Worm (Caenorhabditis elegans) whole organism, mixed stage, embryonic: ENCODE data around the gene pgl-2.

Source experiments
- M03D4.4 ChIP-seq: sonication (generic microtip); optimal IDR thresholded peaks from 2 replicates; lab custom pipeline; 2017; ENCODE audit warnings: mild to moderate bottlenecking, missing genetic modification characterization, missing compliant biosample characterization
- bed-3 ChIP-seq: fragments of 200-800 bp; sonication (Bioruptor generic); optimal IDR thresholded peaks from 3 replicates; lab custom pipeline; 2018; ENCODE audit warnings: mild to moderate bottlenecking, missing genetic modification characterization, moderate library complexity, missing compliant biosample characterization
- blmp-1 ChIP-seq: fragments of 150-350 bp; optimal IDR thresholded peaks from 2 replicates; lab custom pipeline; 2014; ENCODE audit warnings: missing biosample characterization, missing genetic modification characterization
- ceh-39 ChIP-seq: fragments of 150-350 bp; optimal IDR thresholded peaks from 2 replicates; lab custom pipeline; 2014; ENCODE audit warnings: missing biosample characterization, missing genetic modification characterization
- ceh-43 ChIP-seq: fragments of 200-800 bp; sonication (Bioruptor generic); optimal IDR thresholded peaks from 2 replicates; lab custom pipeline; 2018; ENCODE audit warnings: mild to moderate bottlenecking, missing genetic modification characterization, moderate library complexity, missing compliant biosample characterization
- ceh-83 ChIP-seq: fragments of 200-800 bp; sonication (Bioruptor generic); optimal IDR thresholded peaks from 2 replicates; lab custom pipeline; 2018; ENCODE audit warnings: mild to moderate bottlenecking, missing genetic modification characterization, missing compliant biosample characterization
- cnd-1 ChIP-seq: fragments of 200-800 bp; sonication (Bioruptor generic); optimal IDR thresholded peaks from 2 replicates; lab custom pipeline; 2018; ENCODE audit warnings: mild to moderate bottlenecking, missing genetic modification characterization, missing compliant biosample characterization
- drap-1 ChIP-seq: fragments of 200-800 bp; sonication (Bioruptor generic); optimal IDR thresholded peaks from 3 replicates; lab custom pipeline; 2018; ENCODE audit warnings: mild to moderate bottlenecking, missing genetic modification characterization, missing compliant biosample characterization
- elt-1 ChIP-seq: sonication (generic microtip); optimal IDR thresholded peaks from 2 replicates; lab custom pipeline; 2017; ENCODE audit warnings: missing genetic modification characterization, mild to moderate bottlenecking, missing compliant biosample characterization, antibody characterized with exemption, moderate library complexity, borderline replicate concordance; ENCODE audit not compliant: insufficient read depth
- elt-3 ChIP-seq: fragments of 150-350 bp; optimal IDR thresholded peaks from 2 replicates; lab custom pipeline; 2014; ENCODE audit warnings: missing biosample characterization, missing genetic modification characterization
- flh-1 ChIP-seq: fragments of 200-800 bp; sonication (Bioruptor generic); optimal IDR thresholded peaks from 2 replicates; lab custom pipeline; 2018; ENCODE audit warnings: mild to moderate bottlenecking, missing genetic modification characterization, moderate library complexity, missing compliant biosample characterization
- ham-2 ChIP-seq: fragments of 200-800 bp; sonication (Bioruptor generic); optimal IDR thresholded peaks from 2 replicates; lab custom pipeline; 2018; ENCODE audit warnings: mild to moderate bottlenecking, missing genetic modification characterization, missing compliant biosample characterization
- hlh-1 ChIP-seq: fragments of 150-350 bp; optimal IDR thresholded peaks from 2 replicates; lab custom pipeline; 2014; ENCODE audit warnings: missing biosample characterization, missing genetic modification reagents, missing genetic modification characterization
- lin-13 ChIP-seq: fragments of 150-350 bp; optimal IDR thresholded peaks from 2 replicates; lab custom pipeline; 2014; ENCODE audit warnings: missing biosample characterization, missing genetic modification characterization
- lsy-2 ChIP-seq: fragments of 150-350 bp; optimal IDR thresholded peaks from 2 replicates; lab custom pipeline; 2014; ENCODE audit warnings: missing biosample characterization, missing genetic modification characterization
- mab-5 ChIP-seq: fragments of 150-350 bp; optimal IDR thresholded peaks from 2 replicates; lab custom pipeline; 2014; ENCODE audit warnings: missing biosample characterization, missing genetic modification characterization
- mep-1 ChIP-seq: fragments of 150-350 bp; optimal IDR thresholded peaks from 2 replicates; lab custom pipeline; 2017; ENCODE audit warnings: missing biosample characterization, missing genetic modification reagents, missing genetic modification characterization, inconsistent platforms
- mls-2 ChIP-seq: sonication (generic microtip); optimal IDR thresholded peaks from 2 replicates; lab custom pipeline; 2016; ENCODE audit warnings: mild to moderate bottlenecking, missing genetic modification characterization, moderate library complexity, missing compliant biosample characterization
- nhr-12 ChIP-seq: fragments of 150-350 bp; optimal IDR thresholded peaks from 2 replicates; lab custom pipeline; 2014; ENCODE audit warnings: missing biosample characterization, missing genetic modification characterization
- nhr-2 ChIP-seq: fragments of 150-350 bp; optimal IDR thresholded peaks from 2 replicates; lab custom pipeline; 2014; ENCODE audit warnings: missing biosample characterization, missing genetic modification characterization
- nhr-237 ChIP-seq: fragments of 150-350 bp; optimal IDR thresholded peaks from 2 replicates; lab custom pipeline; 2014; ENCODE audit warnings: missing biosample characterization, missing genetic modification characterization
- nhr-28 ChIP-seq: fragments of 150-350 bp; optimal IDR thresholded peaks from 2 replicates; lab custom pipeline; 2014; ENCODE audit warnings: missing biosample characterization, missing genetic modification characterization
- nhr-76 ChIP-seq: sonication (generic microtip); optimal IDR thresholded peaks from 2 replicates; lab custom pipeline; 2017; ENCODE audit warnings: missing biosample characterization, missing genetic modification characterization
- pha-4 ChIP-seq: fragments of 150-350 bp; optimal IDR thresholded peaks from 2 replicates; lab custom pipeline; 2018; ENCODE audit warnings: missing biosample characterization, missing genetic modification reagents, missing genetic modification characterization
- sem-2 ChIP-seq: fragments of 200-800 bp; sonication (Bioruptor generic); optimal IDR thresholded peaks from 2 replicates; lab custom pipeline; 2018; ENCODE audit warnings: mild to moderate bottlenecking, missing genetic modification characterization, missing compliant biosample characterization
- snpc-4 ChIP-seq: fragments of 150-350 bp; optimal IDR thresholded peaks from 2 replicates; lab custom pipeline; 2014; ENCODE audit warnings: missing biosample characterization, missing genetic modification characterization
- sptf-1 ChIP-seq: sonication (generic microtip); optimal IDR thresholded peaks from 2 replicates; lab custom pipeline; 2017; ENCODE audit warnings: mild to moderate bottlenecking, missing genetic modification characterization, moderate library complexity, missing compliant biosample characterization
- tbx-8 ChIP-seq: fragments of 200-800 bp; sonication (Bioruptor generic); optimal IDR thresholded peaks from 2 replicates; lab custom pipeline; 2018; ENCODE audit warnings: mild to moderate bottlenecking, missing genetic modification characterization, moderate library complexity, missing compliant biosample characterization
- unc-120 ChIP-seq: sonication (generic microtip); optimal IDR thresholded peaks from 2 replicates; lab custom pipeline; 2017; ENCODE audit warnings: missing genetic modification characterization, missing compliant biosample characterization; ENCODE audit not compliant: poor library complexity, severe bottlenecking
- unc-39 ChIP-seq: fragments of 150-350 bp; optimal IDR thresholded peaks from 2 replicates; lab custom pipeline; 2014; ENCODE audit warnings: missing biosample characterization, missing genetic modification characterization
- unc-62 ChIP-seq: fragments of 150-350 bp; optimal IDR thresholded peaks from 2 replicates; lab custom pipeline; 2014; ENCODE audit warnings: missing biosample characterization, missing genetic modification reagents, missing genetic modification characterization
- zip-8 ChIP-seq: fragments of 150-350 bp; optimal IDR thresholded peaks from 2 replicates; lab custom pipeline; 2014; ENCODE audit warnings: missing biosample characterization, missing genetic modification characterization
- ztf-11 ChIP-seq: fragments of 150-350 bp; optimal IDR thresholded peaks from 2 replicates; lab custom pipeline; 2014; ENCODE audit warnings: missing biosample characterization, missing genetic modification characterization

The pgl-2 gene

DNA sequence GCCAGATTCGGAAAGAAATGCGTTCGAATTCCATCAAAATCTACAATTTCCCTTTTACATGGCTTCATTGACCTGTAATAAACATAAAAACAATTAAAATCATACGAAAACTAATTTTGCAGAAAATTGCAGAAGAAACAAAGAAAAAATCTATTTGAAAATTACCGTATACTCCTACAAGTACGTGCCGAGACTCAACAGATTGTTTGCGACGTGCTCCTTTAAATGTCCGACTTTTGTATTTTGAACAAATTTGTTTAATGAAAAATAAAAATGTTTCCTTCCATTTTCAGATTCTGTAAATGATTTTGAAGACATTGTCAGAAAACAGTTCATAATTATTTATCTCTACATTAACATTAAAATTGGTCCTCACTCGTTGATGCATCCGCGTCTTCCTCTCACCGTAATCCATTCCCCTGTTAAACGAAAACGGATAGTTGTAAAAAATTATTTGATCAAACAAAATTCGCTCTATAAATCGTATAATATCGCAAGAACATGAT, at the start of gene pgl-2:
Gene pgl-2, minus strand, starts transcription at position 456 of the 506 bp plus-strand sequence.
- TF ChIP-seq mep-1 (tag; lab: Kevin White, UChicago) (no peak), sptf-1 (tag; lab: Kevin White, UChicago) (no peak), nhr-12 (no peak), snpc-4 (no peak), tbx-8 (no peak), zip-8 (tag; lab: Kevin White, UChicago) (no peak), unc-120 (tag; lab: Kevin White, UChicago) (no peak), lsy-2 (tag; lab: Kevin White, UChicago) (no peak), ceh-39 (tag; lab: Kevin White, UChicago) (no peak), sem-2 (GFP tag; lab: Kevin White, UChicago) (no peak), bed-3 (GFP tag; lab: Kevin White, UChicago) (no peak), ham-2 (no peak), unc-62 (GFP tag; lab: Kevin White, UChicago) (no peak), ztf-11 (tag; lab: Kevin White, UChicago) (no peak), M03D4.4 (tag; lab: Kevin White, UChicago) (no peak)

- no peak for TF ChIP-seq nhr-2 (tag; lab: Kevin White, UChicago)
- no peak for TF ChIP-seq cnd-1 (tag; lab: Kevin White, UChicago)
- TF ChIP-seq drap-1, result no peak
- no peak for TF ChIP-seq nhr-76 (tag; lab: Kevin White, UChicago)
- TF ChIP-seq nhr-28 (tag; lab: Kevin White, UChicago), result no peak
- TF ChIP-seq unc-120 (tag; lab: Kevin White, UChicago), result no peak
- peak; percentile 54 for TF ChIP-seq pha-4 (tag; lab: Kevin White, UChicago)
- no peak for TF ChIP-seq ztf-11 (tag; lab: Kevin White, UChicago)
- no peak for TF ChIP-seq M03D4.4 (tag; lab: Kevin White, UChicago)
- TF ChIP-seq, all 35 proteins: peak for 1
Measured at ce11 chrIII:8719769-8720252, 44.6 kb upstream of the pgl-2 start, which contains the start of gene hipr-1. TSS of gene hipr-1 (plus strand) at chrIII:8720202.

ce11 chrIII:8719105-8719504, 43.9 kb upstream of the pgl-2 start:
- TF ChIP-seq unc-120 (tag; lab: Kevin White, UChicago) (no peak), bed-3 (GFP tag; lab: Kevin White, UChicago) (no peak), M03D4.4 (tag; lab: Kevin White, UChicago) (no peak)

- TF ChIP-seq unc-62 (GFP tag; lab: Kevin White, UChicago) (no peak), unc-39 (tag; lab: Kevin White, UChicago) (no peak), ceh-43 (GFP tag; lab: Kevin White, UChicago) (no peak), flh-1 (GFP tag; lab: Kevin White, UChicago) (no peak), tbx-8 (no peak), elt-3 (no peak), hlh-1 (tag; lab: Kevin White, UChicago) (no peak), elt-1 (tag; lab: Kevin White, UChicago) (no peak), nhr-12 (no peak), lin-13 (tag; lab: Kevin White, UChicago) (no peak), lsy-2 (tag; lab: Kevin White, UChicago) (no peak), blmp-1 (tag; lab: Kevin White, UChicago) (no peak)
Measured at ce11 chrIII:8718592-8718991, 43.4 kb upstream of the pgl-2 start.

ce11 chrIII:8717231-8717694, 42.0 kb upstream of the pgl-2 start, which contains the start of gene mrpl-11:
TSS of gene mrpl-11 (plus strand) at chrIII:8717644.
- no peak for TF ChIP-seq hlh-1 (tag; lab: Kevin White, UChicago)
- no peak for TF ChIP-seq nhr-76 (tag; lab: Kevin White, UChicago)
- TF ChIP-seq, all 35 proteins: peak for 0

ce11 chrIII:8716084-8716483, 40.8 kb upstream of the pgl-2 start, which contains the start of gene B0303.14:
TSS of gene B0303.14 (minus strand) at chrIII:8716184.
- TF ChIP-seq mls-2 (no peak), nhr-28 (tag; lab: Kevin White, UChicago) (no peak), flh-1 (GFP tag; lab: Kevin White, UChicago) (no peak), ceh-83 (no peak), blmp-1 (tag; lab: Kevin White, UChicago) (no peak), pha-4 (tag; lab: Kevin White, UChicago) (no peak), snpc-4 (no peak), bed-3 (GFP tag; lab: Kevin White, UChicago) (no peak), nhr-237 (tag; lab: Kevin White, UChicago) (no peak), unc-62 (GFP tag; lab: Kevin White, UChicago) (no peak), ham-2 (no peak), tbx-8 (no peak), ztf-11 (tag; lab: Kevin White, UChicago) (no peak), unc-39 (tag; lab: Kevin White, UChicago) (no peak), zip-8 (tag; lab: Kevin White, UChicago) (no peak), hlh-1 (tag; lab: Kevin White, UChicago) (no peak), mab-5 (tag; lab: Kevin White, UChicago) (no peak)
